Worm (Caenorhabditis elegans) whole organism, L4/young adult: ENCODE measurements around the gene R05H10.7.

Source experiments
- W03F9.2 ChIP-seq: fragments of 150-350 bp; optimal IDR thresholded peaks from 2 replicates; lab custom pipeline; 2014; ENCODE audit warnings: missing biosample characterization, missing genetic modification characterization
- dao-5 ChIP-seq: sonication (generic microtip); optimal IDR thresholded peaks from 2 replicates; lab custom pipeline; 2016; ENCODE audit warnings: missing genotype, missing genetic modification characterization, moderate library complexity, missing compliant biosample characterization

ce11 chrII:14813106-14813505 lies 42.2 kb upstream of the R05H10.7 start:
- TF ChIP-seq W03F9.2 (tag; lab: Kevin White, UChicago): no peak
- no peak for TF ChIP-seq dao-5 (tag; lab: Kevin White, UChicago)
